Fruit fly (Drosophila melanogaster) whole organism, embryonic: ENCODE data around the gene lawc.

Experiments
- CG10462 ChIP-seq: fragments of 200-800 bp; sonication (Bioruptor generic); optimal IDR thresholded peaks from 2 replicates; lab custom pipeline; 2016; ENCODE audit warnings: missing biosample characterization, missing genetic modification characterization
- CG10959 ChIP-seq: fragments of 200-800 bp; sonication (Bioruptor generic); IDR thresholded peaks from 2 replicates; pipeline ENCODE4 v1.3.6; 2022; ENCODE audit warnings: missing biosample characterization, missing genetic modification characterization
- CG12155 ChIP-seq: fragments of 200-800 bp; sonication (Bioruptor generic); optimal IDR thresholded peaks from 3 replicates; lab custom pipeline; 2016; ENCODE audit warnings: missing biosample characterization, missing genetic modification characterization
- CG12219 ChIP-seq: fragments of 200-800 bp; sonication (Bioruptor generic); optimal IDR thresholded peaks from 3 replicates; lab custom pipeline; 2018; ENCODE audit warnings: missing biosample characterization, mild to moderate bottlenecking, missing genetic modification characterization
- CG12769 ChIP-seq: fragments of 200-800 bp; sonication (Bioruptor generic); optimal IDR thresholded peaks from 2 replicates; lab custom pipeline; 2019; ENCODE audit warnings: missing biosample characterization, mild to moderate bottlenecking, missing genetic modification characterization, moderate library complexity
- CG13775 ChIP-seq: fragments of 200-800 bp; sonication (Bioruptor generic); optimal IDR thresholded peaks from 3 replicates; lab custom pipeline; 2017; ENCODE audit warnings: missing biosample characterization, mild to moderate bottlenecking, missing genetic modification characterization
- CG15601 ChIP-seq: fragments of 200-800 bp; sonication (Bioruptor generic); optimal IDR thresholded peaks from 3 replicates; lab custom pipeline; 2019; ENCODE audit warnings: missing biosample characterization, mild to moderate bottlenecking, missing genetic modification characterization, moderate library complexity
- CG32767 ChIP-seq: fragments of 200-800 bp; sonication (Bioruptor generic); IDR thresholded peaks from 2 replicates; pipeline ENCODE4 v1.3.6; 2022; ENCODE audit warnings: missing biosample characterization, missing genetic modification characterization
- CG3281 ChIP-seq: fragments of 200-800 bp; sonication (Bioruptor generic); optimal IDR thresholded peaks from 3 replicates; lab custom pipeline; 2017; ENCODE audit warnings: missing biosample characterization, mild to moderate bottlenecking, missing genetic modification characterization
- CG33213 ChIP-seq: fragments of 200-800 bp; sonication (Bioruptor generic); optimal IDR thresholded peaks from 3 replicates; lab custom pipeline; 2016; ENCODE audit warnings: missing biosample characterization, missing genetic modification characterization
- CG34224 ChIP-seq: fragments of 200-800 bp; sonication (Bioruptor generic); IDR thresholded peaks from 3 replicates; pipeline ENCODE4 v1.3.6; 2022; ENCODE audit warnings: missing biosample characterization, missing genetic modification characterization; ENCODE audit not compliant: partially characterized antibody
- CG3838 ChIP-seq: fragments of 200-800 bp; sonication (Bioruptor generic); optimal IDR thresholded peaks from 3 replicates; lab custom pipeline; 2016; ENCODE audit warnings: missing biosample characterization, missing genetic modification characterization
- CG3847 ChIP-seq: fragments of 200-800 bp; sonication (Bioruptor generic); IDR thresholded peaks from 2 replicates; pipeline ENCODE4 v1.3.6; 2022; ENCODE audit warnings: missing biosample characterization, missing genetic modification characterization
- CG4360 ChIP-seq: fragments of 200-800 bp; sonication (Bioruptor generic); IDR thresholded peaks from 2 replicates; pipeline ENCODE4 v1.3.6; 2022; ENCODE audit warnings: missing biosample characterization, missing genetic modification characterization
- CG4707 ChIP-seq: fragments of 200-800 bp; sonication (Bioruptor generic); optimal IDR thresholded peaks from 2 replicates; lab custom pipeline; 2018; ENCODE audit warnings: missing biosample characterization, mild to moderate bottlenecking, missing genetic modification characterization, moderate library complexity
- CG4820 ChIP-seq: fragments of 200-800 bp; sonication (Bioruptor generic); optimal IDR thresholded peaks from 3 replicates; lab custom pipeline; 2016; ENCODE audit warnings: missing biosample characterization, missing genetic modification characterization
- CG8765 ChIP-seq: fragments of 200-800 bp; sonication (Bioruptor generic); IDR thresholded peaks from 2 replicates; pipeline ENCODE4 v1.3.6; 2022; ENCODE audit warnings: missing biosample characterization, missing genetic modification characterization
- CG9727 ChIP-seq: fragments of 200-800 bp; sonication (Bioruptor generic); optimal IDR thresholded peaks from 3 replicates; lab custom pipeline; 2017; ENCODE audit warnings: missing biosample characterization, mild to moderate bottlenecking, missing genetic modification characterization
- CG9817 ChIP-seq: fragments of 200-800 bp; sonication (Bioruptor generic); optimal IDR thresholded peaks from 2 replicates; lab custom pipeline; 2018; ENCODE audit warnings: missing biosample characterization, mild to moderate bottlenecking, missing genetic modification characterization, moderate library complexity
- Chrac-16 ChIP-seq: fragments of 200-800 bp; sonication (Bioruptor generic); optimal IDR thresholded peaks from 3 replicates; lab custom pipeline; 2016; ENCODE audit warnings: missing biosample characterization, missing genetic modification characterization
- CrebB ChIP-seq: fragments of 200-800 bp; sonication (Bioruptor generic); optimal IDR thresholded peaks from 3 replicates; lab custom pipeline; 2018; ENCODE audit warnings: missing biosample characterization, mild to moderate bottlenecking, missing genetic modification characterization
- Dip2 ChIP-seq: fragments of 200-800 bp; sonication (Bioruptor generic); IDR thresholded peaks from 2 replicates; pipeline ENCODE4 v1.3.6; 2022; ENCODE audit warnings: missing biosample characterization, missing genetic modification characterization
- Dp ChIP-seq: fragments of 200-800 bp; sonication (Bioruptor generic); optimal IDR thresholded peaks from 2 replicates; lab custom pipeline; 2018; ENCODE audit warnings: missing biosample characterization, mild to moderate bottlenecking, missing genetic modification characterization, moderate library complexity
- Dref ChIP-seq: fragments of 200-800 bp; sonication (Bioruptor generic); IDR thresholded peaks from 2 replicates; pipeline ENCODE4 v1.3.6; 2022; ENCODE audit warnings: missing biosample characterization, missing genetic modification characterization
- E2f1 ChIP-seq: fragments of 200-800 bp; sonication (Bioruptor generic); IDR thresholded peaks from 2 replicates; pipeline ENCODE4 v1.3.6; 2022; ENCODE audit warnings: missing biosample characterization, missing genetic modification characterization
- Hey ChIP-seq: fragments of 200-800 bp; sonication (Bioruptor generic); optimal IDR thresholded peaks from 3 replicates; lab custom pipeline; 2018; ENCODE audit warnings: missing biosample characterization, mild to moderate bottlenecking, missing genetic modification characterization
- Hmr ChIP-seq: fragments of 200-800 bp; sonication (Bioruptor generic); optimal IDR thresholded peaks from 3 replicates; lab custom pipeline; 2017; ENCODE audit warnings: mild to moderate bottlenecking, missing biosample characterization, missing genetic modification reagents, missing genetic modification characterization
- Hmx ChIP-seq: fragments of 200-800 bp; sonication (Bioruptor generic); optimal IDR thresholded peaks from 2 replicates; lab custom pipeline; 2016; ENCODE audit warnings: missing biosample characterization, missing genetic modification characterization
- Myb ChIP-seq: fragments of 200-800 bp; sonication (Bioruptor generic); optimal IDR thresholded peaks from 2 replicates; lab custom pipeline; 2016; ENCODE audit warnings: missing biosample characterization, missing genetic modification characterization
- Nf-YC ChIP-seq: fragments of 200-800 bp; optimal IDR thresholded peaks from 3 replicates; lab custom pipeline; 2019; ENCODE audit warnings: missing biosample characterization, mild to moderate bottlenecking, missing genetic modification characterization, moderate library complexity
- Oaz ChIP-seq: fragments of 200-800 bp; sonication (Bioruptor generic); IDR thresholded peaks from 2 replicates; pipeline ENCODE4 v1.3.6; 2022; ENCODE audit warnings: missing biosample characterization, missing genetic modification characterization
- Opbp ChIP-seq: fragments of 200-800 bp; sonication (Bioruptor generic); IDR thresholded peaks from 3 replicates; pipeline ENCODE4 v1.3.6; 2022; ENCODE audit warnings: missing biosample characterization, missing genetic modification characterization; ENCODE audit not compliant: partially characterized antibody
- Rfx ChIP-seq: fragments of 200-800 bp; sonication (Bioruptor generic); IDR thresholded peaks from 2 replicates; pipeline ENCODE4 v1.3.6; 2022; ENCODE audit warnings: missing biosample characterization, missing genetic modification characterization
- Sin3A ChIP-seq: fragments of >200 bp; optimal IDR thresholded peaks from 2 replicates; lab custom pipeline; 2018
- Vsx1 ChIP-seq: fragments of 200-800 bp; sonication (Bioruptor generic); optimal IDR thresholded peaks from 2 replicates; lab custom pipeline; 2017; ENCODE audit warnings: missing biosample characterization, mild to moderate bottlenecking, missing genetic modification characterization, missing genetic modification reagents
- ac ChIP-seq: fragments of 200-800 bp; sonication (Bioruptor generic); optimal IDR thresholded peaks from 3 replicates; lab custom pipeline; 2017; ENCODE audit warnings: missing biosample characterization, mild to moderate bottlenecking, missing genetic modification characterization
- ap ChIP-seq: fragments of 200-800 bp; sonication (Bioruptor generic); IDR thresholded peaks from 2 replicates; pipeline ENCODE4 v1.3.6; 2022; ENCODE audit warnings: missing biosample characterization, missing genetic modification characterization
- bigmax ChIP-seq: fragments of 200-800 bp; sonication (Bioruptor generic); optimal IDR thresholded peaks from 2 replicates; lab custom pipeline; 2018; ENCODE audit warnings: missing biosample characterization, mild to moderate bottlenecking, missing genetic modification characterization
- btn ChIP-seq: fragments of 200-800 bp; sonication (Bioruptor generic); optimal IDR thresholded peaks from 2 replicates; lab custom pipeline; 2016; ENCODE audit warnings: missing biosample characterization, missing genetic modification characterization
- exex ChIP-seq: fragments of 200-800 bp; sonication (Bioruptor generic); optimal IDR thresholded peaks from 4 replicates; lab custom pipeline; 2018; ENCODE audit warnings: missing biosample characterization, mild to moderate bottlenecking, missing genetic modification characterization, moderate library complexity
- fd64A ChIP-seq: fragments of 200-800 bp; sonication (Bioruptor generic); optimal IDR thresholded peaks from 3 replicates; lab custom pipeline; 2018; ENCODE audit warnings: missing biosample characterization, mild to moderate bottlenecking, missing genetic modification characterization
- nerfin-1 ChIP-seq: fragments of 200-800 bp; sonication (Bioruptor generic); optimal IDR thresholded peaks from 3 replicates; lab custom pipeline; 2019; ENCODE audit warnings: missing biosample characterization, mild to moderate bottlenecking, missing genetic modification characterization, moderate library complexity
- org-1 ChIP-seq: fragments of 200-800 bp; sonication (Bioruptor generic); optimal IDR thresholded peaks from 2 replicates; lab custom pipeline; 2017; ENCODE audit warnings: missing biosample characterization, missing genetic modification characterization
- prd ChIP-seq, 3 experiments: fragments of >200 bp in 2 of 3; fragments of 200-800 bp in 1 of 3; sonication (Bioruptor generic) in 1 of 3; optimal IDR thresholded peaks in 2 of 3; IDR thresholded peaks in 1 of 3; 2 replicates in 2 of 3; 3 replicates in 1 of 3; pipeline versions ENCODE4 v1.3.6 to Lab custom; 2017 to 2022; ENCODE audit warnings: missing biosample characterization in 1 of 3, missing genetic modification characterization in 1 of 3
- slou ChIP-seq: fragments of 200-800 bp; sonication (Bioruptor generic); optimal IDR thresholded peaks from 3 replicates; lab custom pipeline; 2016; ENCODE audit warnings: missing biosample characterization, missing genetic modification characterization
- sqz ChIP-seq: fragments of 200-800 bp; sonication (Bioruptor generic); optimal IDR thresholded peaks from 3 replicates; lab custom pipeline; 2018; ENCODE audit warnings: missing biosample characterization, mild to moderate bottlenecking, missing genetic modification characterization
- stwl ChIP-seq: fragments of 200-800 bp; sonication (Bioruptor generic); optimal IDR thresholded peaks from 3 replicates; lab custom pipeline; 2018; ENCODE audit warnings: missing biosample characterization, mild to moderate bottlenecking, missing genetic modification characterization, moderate library complexity
- tna ChIP-seq: fragments of 200-800 bp; sonication (Bioruptor generic); IDR thresholded peaks from 2 replicates; pipeline ENCODE4 v1.3.6; 2022; ENCODE audit warnings: missing biosample characterization, missing genetic modification characterization; ENCODE audit not compliant: partially characterized antibody
- ttk ChIP-seq: fragments of 200-800 bp; sonication (Bioruptor generic); IDR thresholded peaks from 2 replicates; pipeline ENCODE4 v2.1.2; 2022; ENCODE audit warnings: missing biosample characterization, missing genetic modification characterization
- z ChIP-seq: fragments of 200-800 bp; sonication (Bioruptor generic); IDR thresholded peaks from 3 replicates; pipeline ENCODE4 v1.3.6; 2022; ENCODE audit warnings: missing biosample characterization, missing genetic modification characterization

Gene lawc

dm6 chrX:8455019-8455555 is 43.6 kb upstream of the lawc start, which contains the start of gene org-1 (continued):
- TF ChIP-seq CG12219 (GFP tag; lab: Kevin White, UChicago) (peak; percentile 95), fd64A (GFP tag; lab: Kevin White, UChicago) (peak; percentile 92), CG4360 (GFP tag; lab: Robert Waterston, UW) (peak; percentile 87), Hmx (GFP tag; lab: Kevin White, UChicago) (peak; percentile 51), Oaz (peak; percentile 95), CrebB (tag; lab: Kevin White, UChicago) (peak; percentile 90), Sin3A (lab: Kevin White, UChicago) (no peak), CG3281 (peak; percentile 88), Myb (GFP tag; lab: Kevin White, UChicago) (peak; percentile 60), CG4707 (GFP tag; lab: Kevin White, UChicago) (peak; percentile 83), CG12769 (tag; lab: Kevin White, UChicago) (peak; percentile 95), nerfin-1 (tag; lab: Kevin White, UChicago) (peak; percentile 93), z (GFP tag; lab: Robert Waterston, UW) (peak; percentile 82), CG3838 (GFP tag; lab: Kevin White, UChicago) (peak; percentile 50), slou (GFP tag; lab: Kevin White, UChicago) (peak; percentile 79), Opbp (GFP tag; lab: Robert Waterston, UW) (no peak), stwl (tag; lab: Kevin White, UChicago) (peak; percentile 64), Dref (0 out of 2 replicates have a peak, but pooled peaks have one; percentile 16), tna (GFP tag; lab: Robert Waterston, UW) (no peak), CG15601 (tag; lab: Kevin White, UChicago) (peak; percentile 94), ttk (GFP tag; lab: Robert Waterston, UW) (peak; percentile 98), CG33213 (GFP tag; lab: Kevin White, UChicago) (peak; percentile 64), sqz (GFP tag; lab: Kevin White, UChicago) (peak; percentile 96), CG32767 (GFP tag; lab: Robert Waterston, UW) (peak; percentile 96), org-1 (GFP tag; lab: Kevin White, UChicago) (peak; percentile 92), CG34224 (no peak), btn (GFP tag; lab: Kevin White, UChicago) (peak; percentile 67), CG10959 (GFP tag; lab: Robert Waterston, UW) (peak; percentile 99), bigmax (peak; percentile 25), CG13775 (GFP tag; lab: Kevin White, UChicago) (peak; percentile 89), ac (peak; percentile 93), CG9727 (GFP tag; lab: Kevin White, UChicago) (peak; percentile 97), CG8765 (GFP tag; lab: Robert Waterston, UW) (peak; percentile 96), CG9817 (peak; percentile 96), CG3847 (peak; percentile 97), CG10462 (GFP tag; lab: Kevin White, UChicago) (peak; percentile 91), prd (optimal IDR thresholded peaks at IDR 0.05; lab: Kevin White, UChicago) (no peak), prd (GFP tag; IDR thresholded peaks at IDR 0.05; lab: Robert Waterston, UW) (peak; percentile 99), Rfx (GFP tag; lab: Robert Waterston, UW) (peak; percentile 97), Hey (tag; lab: Kevin White, UChicago) (peak; percentile 75), Nf-YC (tag; lab: Kevin White, UChicago) (peak; percentile 96), ap (GFP tag; lab: Robert Waterston, UW) (peak; percentile 97), Vsx1 (GFP tag; lab: Kevin White, UChicago) (peak; percentile 83), CG12155 (peak; percentile 90), exex (tag; lab: Kevin White, UChicago) (peak; percentile 58), Hmr (peak; percentile 84), CG4820 (GFP tag; lab: Kevin White, UChicago) (peak; percentile 96), Dp (GFP tag; lab: Kevin White, UChicago) (no peak), Chrac-16 (GFP tag; lab: Kevin White, UChicago) (peak; percentile 96), Dip2 (GFP tag; lab: Robert Waterston, UW) (peak; percentile 63), E2f1 (GFP tag; lab: Robert Waterston, UW) (peak; percentile 97)
